Fruit fly (Drosophila melanogaster) whole organism, embryonic: ENCODE measurements around the gene CG3036.

Source experiments
- CG12071 ChIP-seq: fragments of 200-800 bp; sonication (Bioruptor generic); optimal IDR thresholded peaks from 3 replicates; lab custom pipeline; 2018; ENCODE audit warnings: missing biosample characterization, mild to moderate bottlenecking, missing genetic modification characterization
- CG3163 ChIP-seq: fragments of 200-800 bp; sonication (Bioruptor generic); optimal IDR thresholded peaks from 3 replicates; lab custom pipeline; 2016; ENCODE audit warnings: missing biosample characterization, missing genetic modification characterization
- CG7745 ChIP-seq: fragments of 200-800 bp; sonication (Bioruptor generic); optimal IDR thresholded peaks from 2 replicates; lab custom pipeline; 2018; ENCODE audit warnings: missing biosample characterization, mild to moderate bottlenecking, missing genetic modification characterization, moderate library complexity
- HLHmδ ChIP-seq: fragments of 200-800 bp; sonication (Bioruptor generic); optimal IDR thresholded peaks from 2 replicates; lab custom pipeline; 2018; ENCODE audit warnings: missing biosample characterization, mild to moderate bottlenecking, missing genetic modification characterization, moderate library complexity
- repo ChIP-seq: fragments of 200-800 bp; sonication (Bioruptor generic); optimal IDR thresholded peaks from 2 replicates; lab custom pipeline; 2016; ENCODE audit warnings: missing biosample characterization, missing genetic modification characterization
- ro ChIP-seq: fragments of 200-800 bp; sonication (Bioruptor generic); IDR thresholded peaks from 2 replicates; pipeline ENCODE4 v1.3.6; 2022; ENCODE audit warnings: missing biosample characterization, missing genetic modification characterization
- salm ChIP-seq: fragments of 200-800 bp; sonication (Bioruptor generic); optimal IDR thresholded peaks from 2 replicates; lab custom pipeline; 2018; ENCODE audit warnings: missing biosample characterization, mild to moderate bottlenecking, missing genetic modification characterization
- zfh2 ChIP-seq: fragments of 200-800 bp; sonication (Bioruptor generic); optimal IDR thresholded peaks from 2 replicates; lab custom pipeline; 2016; ENCODE audit warnings: missing biosample characterization, missing genetic modification characterization

- TF ChIP-seq zfh2 (GFP tag; lab: Kevin White, UChicago) = peak; percentile 87
- TF ChIP-seq ro = peak; percentile 76
- peak; percentile 93 for TF ChIP-seq salm
- peak; percentile 58 for TF ChIP-seq CG7745 (tag; lab: Kevin White, UChicago)
- peak; percentile 78 for TF ChIP-seq CG12071 (GFP tag; lab: Kevin White, UChicago)
- TF ChIP-seq CG3163 (GFP tag; lab: Kevin White, UChicago) = peak; percentile 36
- peak; percentile 12 for TF ChIP-seq repo (GFP tag; lab: Kevin White, UChicago)
- TF ChIP-seq HLHmδ (GFP tag; lab: Kevin White, UChicago) = no peak
Measured at dm6 chr2L:4945300-4945699, 53.4 kb downstream of the CG3036 start, which contains the start of the genes mRpL24 and betaggt-I.
